Fruit fly (Drosophila melanogaster) whole organism, pupa: ENCODE measurements around the gene AANATL7.

ENCODE experiments used
- CG10348 ChIP-seq: fragments of 200-800 bp; sonication (Bioruptor generic); IDR thresholded peaks from 2 replicates; pipeline ENCODE4 v1.3.6; 2022; ENCODE audit warnings: missing biosample characterization, missing genetic modification characterization
- CG34367 ChIP-seq: fragments of 200-800 bp; sonication (Bioruptor generic); optimal IDR thresholded peaks from 2 replicates; lab custom pipeline; 2018; ENCODE audit warnings: missing biosample characterization, mild to moderate bottlenecking, missing genetic modification characterization
- D1 ChIP-seq: fragments of 200-800 bp; sonication (Bioruptor generic); optimal IDR thresholded peaks from 2 replicates; lab custom pipeline; 2018; ENCODE audit warnings: missing biosample characterization, mild to moderate bottlenecking, missing genetic modification characterization, moderate library complexity
- gl ChIP-seq: fragments of 200-800 bp; sonication (Bioruptor generic); optimal IDR thresholded peaks from 2 replicates; lab custom pipeline; 2018; ENCODE audit warnings: missing biosample characterization, mild to moderate bottlenecking, missing genetic modification characterization

dm6 chrX:2551906-2552305 is 28.9 kb upstream of the AANATL7 start, which contains the start of gene Pdfr:
- TF ChIP-seq gl (tag; lab: Kevin White, UChicago) (no peak), D1 (tag; lab: Kevin White, UChicago) (no peak), CG34367 (tag; lab: Kevin White, UChicago) (no peak), CG10348 (GFP tag; lab: Robert Waterston, UW) (no peak)
